Worm (Caenorhabditis elegans): ENCODE results near the gene nlp-14.

Gene nlp-14

DNA sequence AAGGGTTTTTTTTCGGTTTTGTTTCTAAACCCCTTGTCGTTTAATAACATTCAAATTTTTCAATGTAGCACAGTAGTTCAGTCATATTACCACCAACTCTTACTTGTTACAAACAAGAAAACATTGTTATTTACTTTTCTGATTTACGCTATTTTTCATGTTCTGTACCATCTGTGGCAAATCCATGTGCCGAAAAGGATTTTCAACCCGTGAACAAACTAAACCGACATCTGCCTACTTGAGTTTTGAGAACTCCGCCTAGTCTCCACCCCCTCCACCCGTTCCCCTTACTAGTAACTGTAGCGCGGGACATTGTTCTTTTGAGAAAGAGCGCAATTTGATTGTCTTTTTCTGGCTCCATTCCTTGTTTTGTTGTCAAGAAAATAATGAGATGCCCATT lies 14.1 kb downstream of the nlp-14 start, which contains the start of gene ensh-1:
ensh-1 (plus strand) TSS at position 301 of the 400 bp plus-strand sequence.
- TF ChIP-seq lin-13 (tag; optimal IDR thresholded peaks at IDR 0.05): no peak
- no peak for TF ChIP-seq pha-4 (tag; optimal IDR thresholded peaks at IDR 0.05)
- TF ChIP-seq unc-62 (GFP tag; optimal IDR thresholded peaks at IDR 0.05): no peak
- TF ChIP-seq elt-3 (tag; optimal IDR thresholded peaks at IDR 0.05): no peak

DNA sequence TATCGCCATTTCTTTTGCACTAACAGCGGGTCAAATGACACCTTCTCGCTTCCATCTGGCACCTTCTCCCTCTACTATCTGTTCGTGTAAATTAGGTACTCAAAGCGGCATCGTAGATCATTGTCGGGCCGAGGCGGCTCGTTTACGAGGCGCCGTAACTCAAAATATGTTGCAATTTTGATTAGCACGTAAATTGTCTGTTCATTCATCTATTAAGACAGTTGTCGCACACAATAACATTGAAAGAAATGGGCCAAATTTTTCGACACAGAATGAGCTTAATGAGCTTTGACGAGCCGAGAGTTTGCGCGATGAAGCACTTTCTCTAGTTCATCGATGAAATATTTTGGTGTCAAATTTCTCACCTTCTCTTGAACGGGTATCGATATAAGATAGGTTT lies 16.3 kb downstream of the nlp-14 start:
- TF ChIP-seq sem-2 (GFP tag; optimal IDR thresholded peaks at IDR 0.05) (no peak), nhr-28 (tag; optimal IDR thresholded peaks at IDR 0.05) (no peak), nhr-237 (tag; optimal IDR thresholded peaks at IDR 0.05) (no peak), pha-4 (tag; optimal IDR thresholded peaks at IDR 0.05) (no peak), ham-2 (GFP tag; optimal IDR thresholded peaks at IDR 0.05) (no peak), cnd-1 (tag; optimal IDR thresholded peaks at IDR 0.05) (no peak), ceh-39 (tag; optimal IDR thresholded peaks at IDR 0.05) (no peak), drap-1 (GFP tag; optimal IDR thresholded peaks at IDR 0.05) (no peak), bed-3 (GFP tag; optimal IDR thresholded peaks at IDR 0.05) (no peak)

- TF ChIP-seq nhr-2 (tag; optimal IDR thresholded peaks at IDR 0.05) (no peak), drap-1 (GFP tag; optimal IDR thresholded peaks at IDR 0.05) (no peak), sem-2 (GFP tag; optimal IDR thresholded peaks at IDR 0.05) (no peak), ces-1 (GFP tag; optimal IDR thresholded peaks at IDR 0.05) (no peak), nhr-76 (tag; optimal IDR thresholded peaks at IDR 0.05) (no peak), hlh-1 (tag; optimal IDR thresholded peaks at IDR 0.05) (no peak)
These were observed 26.4 kb downstream of the nlp-14 start, which contains the start of gene C13E3.1 for ce11 chrX:8892808-8893207. Gene C13E3.1 (plus strand): TSS chrX:8893108.

- TF ChIP-seq ztf-11 (tag; optimal IDR thresholded peaks at IDR 0.05) (no peak), mab-5 (tag; optimal IDR thresholded peaks at IDR 0.05) (no peak), mep-1 (tag; optimal IDR thresholded peaks at IDR 0.05) (no peak), sptf-1 (tag; optimal IDR thresholded peaks at IDR 0.05) (no peak), hlh-1 (tag; optimal IDR thresholded peaks at IDR 0.05) (no peak), M03D4.4 (tag; optimal IDR thresholded peaks at IDR 0.05) (no peak), unc-120 (tag; optimal IDR thresholded peaks at IDR 0.05; ENCODE audit: poor library complexity, severe bottlenecking) (no peak), nhr-12 (tag; optimal IDR thresholded peaks at IDR 0.05) (no peak), elt-1 (tag; optimal IDR thresholded peaks at IDR 0.05; ENCODE audit: borderline replicate concordance, insufficient read depth) (no peak), nhr-28 (tag; optimal IDR thresholded peaks at IDR 0.05) (no peak), zip-8 (tag; optimal IDR thresholded peaks at IDR 0.05) (no peak)
These were observed 27.8 kb downstream of the nlp-14 start for ce11 chrX:8891393-8891953.

DNA sequence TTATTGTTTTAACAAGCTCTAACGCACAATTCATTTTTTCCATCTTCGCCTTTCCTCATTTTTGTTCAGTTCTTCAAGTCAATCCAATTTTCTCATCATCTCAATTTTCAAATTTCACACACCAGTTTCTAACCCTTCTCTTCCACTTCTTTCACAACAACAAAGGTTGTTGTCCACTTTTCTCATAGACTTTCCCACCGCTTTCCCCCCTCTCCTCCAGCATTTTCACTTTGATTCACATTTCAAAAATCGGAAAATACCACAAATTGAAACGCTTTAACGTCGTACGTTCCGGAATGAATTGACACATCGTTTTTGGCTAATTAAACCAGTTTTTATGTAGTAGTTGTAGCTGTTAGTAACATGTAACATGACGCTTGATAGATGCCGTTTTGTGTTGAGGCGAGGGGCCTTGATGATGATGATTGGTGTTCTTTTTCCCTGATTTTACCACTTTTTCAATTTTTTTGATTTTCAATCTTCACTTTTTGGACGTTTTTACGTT lies 28.9 kb downstream of the nlp-14 start:
- TF ChIP-seq unc-120 (tag; optimal IDR thresholded peaks at IDR 0.05; ENCODE audit: poor library complexity, severe bottlenecking): no peak
- peak; percentile 55 for TF ChIP-seq blmp-1 (tag; optimal IDR thresholded peaks at IDR 0.05)

ce11 chrX:8888835-8889234 lies 30.4 kb downstream of the nlp-14 start:
- TF ChIP-seq unc-62 (GFP tag; optimal IDR thresholded peaks at IDR 0.05) (peak; percentile 67), hlh-1 (tag; optimal IDR thresholded peaks at IDR 0.05) (peak; percentile 57), blmp-1 (tag; optimal IDR thresholded peaks at IDR 0.05) (no peak)

ce11 chrX:8882162-8882561 lies 37.1 kb downstream of the nlp-14 start:
- no peak for TF ChIP-seq snpc-4 (tag; optimal IDR thresholded peaks at IDR 0.05)
- no peak for TF ChIP-seq unc-120 (tag; optimal IDR thresholded peaks at IDR 0.05; ENCODE audit: poor library complexity, severe bottlenecking)
- TF ChIP-seq nhr-76 (tag; optimal IDR thresholded peaks at IDR 0.05): no peak
- TF ChIP-seq mls-2 (tag; optimal IDR thresholded peaks at IDR 0.05): no peak
- no peak for TF ChIP-seq ceh-43 (GFP tag; optimal IDR thresholded peaks at IDR 0.05)
- TF ChIP-seq mab-5 (tag; optimal IDR thresholded peaks at IDR 0.05): no peak
- no peak for TF ChIP-seq lsy-2 (tag; optimal IDR thresholded peaks at IDR 0.05)
- TF ChIP-seq blmp-1 (tag; optimal IDR thresholded peaks at IDR 0.05): no peak

Measured in whole organism, mixed stage, embryonic.